Worm (Caenorhabditis elegans) whole organism, L4 larva: ENCODE results near the gene cks-1.

Experiments used
- F44E2.7 ChIP-seq: fragments of 200-800 bp; sonication (Bioruptor generic); IDR thresholded peaks from 2 replicates; pipeline ENCODE4 v2.1.2; 2022; ENCODE audit warnings: missing genetic modification characterization, missing compliant biosample characterization
- F49E8.2 ChIP-seq: sonication (generic microtip); optimal IDR thresholded peaks from 2 replicates; lab custom pipeline; 2016; ENCODE audit warnings: missing compliant biosample characterization, mild to moderate bottlenecking, missing genetic modification characterization, borderline replicate concordance
- Y105C5A.15 ChIP-seq: fragments of 200-800 bp; sonication (Bioruptor generic); IDR thresholded peaks from 2 replicates; pipeline ENCODE4 v1.3.6; 2022; ENCODE audit warnings: missing genetic modification characterization, missing compliant biosample characterization
- Y48G9A.11 ChIP-seq: fragments of 200-800 bp; sonication (Bioruptor generic); IDR thresholded peaks from 2 replicates; pipeline ENCODE4 v1.3.6; 2022; ENCODE audit warnings: missing genetic modification reagents, missing genetic modification characterization, missing compliant biosample characterization
- ZK546.5 ChIP-seq, 2 experiments: sonication (generic microtip); optimal IDR thresholded peaks; 2 replicates each; lab custom pipeline; 2017; ENCODE audit warnings: missing biosample characterization in 2 of 2, missing genetic modification characterization in 2 of 2
- ama-1 ChIP-seq: fragments of 150-350 bp; optimal IDR thresholded peaks from 2 replicates; lab custom pipeline; 2014; ENCODE audit warnings: inconsistent platforms, mixed read lengths
- arid-1 ChIP-seq: fragments of 200-800 bp; sonication (Bioruptor generic); conservative IDR thresholded peaks from 2 replicates; pipeline ENCODE4 v1.3.6; 2022; ENCODE audit warnings: missing genetic modification reagents, missing genetic modification characterization, missing compliant biosample characterization
- ceh-20 ChIP-seq: fragments of 200-800 bp; sonication (Bioruptor generic); IDR thresholded peaks from 2 replicates; pipeline ENCODE4 v1.3.6; 2022; ENCODE audit warnings: missing genetic modification reagents, missing genetic modification characterization, missing compliant biosample characterization
- ceh-28 ChIP-seq: fragments of 150-350 bp; optimal IDR thresholded peaks from 2 replicates; lab custom pipeline; 2014; ENCODE audit warnings: missing biosample characterization, missing genetic modification reagents, missing genetic modification characterization
- ceh-82 ChIP-seq: sonication (generic microtip); optimal IDR thresholded peaks from 2 replicates; lab custom pipeline; 2017; ENCODE audit warnings: missing biosample characterization, missing genetic modification characterization
- daf-12 ChIP-seq: fragments of 150-350 bp; optimal IDR thresholded peaks from 2 replicates; lab custom pipeline; 2014; ENCODE audit warnings: missing biosample characterization, missing genetic modification reagents, missing genetic modification characterization
- daf-16 ChIP-seq, 3 experiments: sonication (generic microtip); optimal IDR thresholded peaks; 2 replicates each; lab custom pipeline; 2016 to 2017; ENCODE audit warnings: missing genetic modification characterization in 3 of 3, missing genetic modification reagents in 3 of 3, mild to moderate bottlenecking in 2 of 3, missing compliant biosample characterization in 2 of 3, missing biosample characterization in 1 of 3, moderate library complexity in 1 of 3
- daf-19 ChIP-seq: fragments of 200-800 bp; sonication (Bioruptor generic); conservative IDR thresholded peaks from 2 replicates; pipeline ENCODE4 v1.3.6; 2022; ENCODE audit warnings: missing genetic modification characterization, missing compliant biosample characterization
- dpl-1 ChIP-seq: fragments of 150-350 bp; optimal IDR thresholded peaks from 2 replicates; lab custom pipeline; 2014; ENCODE audit warnings: missing biosample characterization, missing genetic modification reagents, missing genetic modification characterization
- egl-43 ChIP-seq: fragments of 200-800 bp; sonication (Bioruptor generic); IDR thresholded peaks from 2 replicates; pipeline ENCODE4 v1.3.6; 2022; ENCODE audit warnings: missing genetic modification reagents, missing genetic modification characterization, missing compliant biosample characterization
- gei-8 ChIP-seq: fragments of 200-800 bp; sonication (Bioruptor generic); optimal IDR thresholded peaks from 2 replicates; lab custom pipeline; 2018; ENCODE audit warnings: mild to moderate bottlenecking, missing genetic modification characterization, missing compliant biosample characterization
- hif-1 ChIP-seq, 2 experiments: sonication (generic microtip); optimal IDR thresholded peaks; 2 replicates each; lab custom pipeline; 2016 to 2017; ENCODE audit warnings: missing compliant biosample characterization in 2 of 2, missing genetic modification characterization in 2 of 2, missing genetic modification reagents in 2 of 2, missing genotype in 2 of 2, mild to moderate bottlenecking in 1 of 2
- lim-7 ChIP-seq: fragments of 200-800 bp; sonication (Bioruptor generic); IDR thresholded peaks from 2 replicates; pipeline ENCODE4 v1.3.6; 2022; ENCODE audit warnings: missing genetic modification characterization, missing compliant biosample characterization
- lin-38 ChIP-seq: fragments of 200-800 bp; sonication (Bioruptor generic); IDR thresholded peaks from 2 replicates; pipeline ENCODE4 v1.3.6; 2022; ENCODE audit warnings: missing genetic modification reagents, missing genetic modification characterization, missing compliant biosample characterization
- lin-39 ChIP-seq: fragments of 150-350 bp; optimal IDR thresholded peaks from 2 replicates; lab custom pipeline; 2014; ENCODE audit warnings: missing biosample characterization, missing genetic modification reagents, missing genetic modification characterization
- lsy-2 ChIP-seq, 2 experiments: fragments of 150-350 bp in 1 of 2; sonication (generic microtip) in 1 of 2; optimal IDR thresholded peaks; 2 replicates each; lab custom pipeline; 2014 to 2017; ENCODE audit warnings: missing biosample characterization in 2 of 2, missing genetic modification characterization in 2 of 2
- mes-2 ChIP-seq: sonication (generic microtip); optimal IDR thresholded peaks from 2 replicates; lab custom pipeline; 2016; ENCODE audit warnings: missing genotype, mild to moderate bottlenecking, missing genetic modification characterization, missing compliant biosample characterization; ENCODE audit not compliant: poor library complexity, severe bottlenecking
- mxl-2 ChIP-seq: fragments of 200-800 bp; sonication (Bioruptor generic); conservative IDR thresholded peaks from 2 replicates; pipeline ENCODE4 v1.3.6; 2022; ENCODE audit warnings: missing genetic modification reagents, missing genetic modification characterization, missing compliant biosample characterization
- nhr-111 ChIP-seq: fragments of 200-800 bp; sonication (Bioruptor generic); optimal IDR thresholded peaks from 2 replicates; lab custom pipeline; 2018; ENCODE audit warnings: mild to moderate bottlenecking, missing genetic modification characterization, missing compliant biosample characterization
- nhr-42 ChIP-seq: fragments of 200-800 bp; sonication (Bioruptor generic); IDR thresholded peaks from 2 replicates; pipeline ENCODE4 v1.3.6; 2022; ENCODE audit warnings: missing genetic modification characterization, missing compliant biosample characterization
- nhr-48 ChIP-seq: sonication (generic microtip); optimal IDR thresholded peaks from 2 replicates; lab custom pipeline; 2016; ENCODE audit warnings: mild to moderate bottlenecking, missing genetic modification characterization, missing compliant biosample characterization
- pqm-1 ChIP-seq: sonication (generic microtip); optimal IDR thresholded peaks from 2 replicates; lab custom pipeline; 2017; ENCODE audit warnings: missing biosample characterization, missing genetic modification characterization
- rbr-2 ChIP-seq: sonication (generic microtip); optimal IDR thresholded peaks from 2 replicates; lab custom pipeline; 2016; ENCODE audit warnings: missing genotype, missing genetic modification characterization, missing compliant biosample characterization
- snpc-1.2 ChIP-seq: fragments of 200-800 bp; sonication (Bioruptor generic); IDR thresholded peaks from 2 replicates; pipeline ENCODE4 v1.3.6; 2022; ENCODE audit warnings: missing genetic modification reagents, missing genetic modification characterization, missing compliant biosample characterization
- snpc-4 ChIP-seq: fragments of 150-350 bp; optimal IDR thresholded peaks from 2 replicates; lab custom pipeline; 2014; ENCODE audit warnings: missing biosample characterization, missing genetic modification characterization
- unc-130 ChIP-seq: sonication (generic microtip); optimal IDR thresholded peaks from 2 replicates; lab custom pipeline; 2016; ENCODE audit warnings: missing genetic modification reagents, missing genetic modification characterization, missing compliant biosample characterization
- zfp-2 ChIP-seq: sonication (generic microtip); optimal IDR thresholded peaks from 2 replicates; lab custom pipeline; 2016; ENCODE audit warnings: mild to moderate bottlenecking, missing genetic modification characterization, missing compliant biosample characterization
- zfp-3 ChIP-seq: fragments of 200-800 bp; sonication (Bioruptor generic); conservative IDR thresholded peaks from 2 replicates; pipeline ENCODE4 v1.3.6; 2022; ENCODE audit warnings: missing genetic modification reagents, missing genetic modification characterization, missing compliant biosample characterization

The cks-1 gene

ce11 chrIV:8489915-8490314, 23.8 kb upstream of the cks-1 start, which contains the start of gene srlf-2:
srlf-2 (plus strand) TSS chrIV:8490215.
- TF ChIP-seq nhr-42 (no peak), arid-1 (GFP tag; lab: Robert Waterston, UW) (no peak), gei-8 (no peak), ceh-20 (GFP tag; lab: Robert Waterston, UW) (no peak), nhr-111 (GFP tag; lab: Kevin White, UChicago) (no peak)

ce11 chrIV:8492242-8492641, 21.5 kb upstream of the cks-1 start, which contains the start of gene sru-7:
sru-7 (plus strand) TSS chrIV:8492542.
- TF ChIP-seq arid-1 (GFP tag; lab: Robert Waterston, UW), result no peak
- TF ChIP-seq daf-16 (GFP tag; optimal IDR thresholded peaks at IDR 0.05; lab: Kevin White, UChicago), result no peak
- no peak for TF ChIP-seq daf-16 (tag; optimal IDR thresholded peaks at IDR 0.05; lab: Kevin White, UChicago)

ce11 chrIV:8496263-8496662, 17.5 kb upstream of the cks-1 start, which contains the start of gene C28C12.12:
C28C12.12 (minus strand) TSS chrIV:8496363.
- TF ChIP-seq pqm-1 (tag; lab: Kevin White, UChicago) (no peak), egl-43 (no peak), lim-7 (GFP tag; lab: Robert Waterston, UW) (no peak), rbr-2 (tag; lab: Kevin White, UChicago) (no peak), mxl-2 (GFP tag; lab: Robert Waterston, UW) (no peak), ama-1 (lab: Kevin White, UChicago) (no peak), ceh-28 (no peak), hif-1 (tag; optimal IDR thresholded peaks at IDR 0.05; lab: Kevin White, UChicago) (no peak), lsy-2 (tag; optimal IDR thresholded peaks at IDR 0.05; lab: Kevin White, UChicago) (no peak), Y105C5A.15 (GFP tag; lab: Robert Waterston, UW) (no peak), nhr-111 (GFP tag; lab: Kevin White, UChicago) (no peak), ZK546.5 (tag; optimal IDR thresholded peaks at IDR 0.05; lab: Kevin White, UChicago) (no peak), lin-39 (tag; lab: Kevin White, UChicago) (no peak), daf-19 (GFP tag; lab: Robert Waterston, UW) (no peak), ceh-82 (no peak), nhr-48 (tag; lab: Kevin White, UChicago) (no peak), F44E2.7 (GFP tag; lab: Robert Waterston, UW) (no peak), zfp-2 (tag; lab: Kevin White, UChicago) (no peak)

ce11 chrIV:8498773-8499360, 14.9 kb upstream of the cks-1 start, which contains the start of the genes acdh-13 and mesp-1:
acdh-13 (minus strand) TSS chrIV:8498823.
mesp-1 (plus strand) TSS chrIV:8499310.
- peak; percentile 94 for TF ChIP-seq unc-130
- peak; percentile 53 for TF ChIP-seq lin-38 (GFP tag; lab: Robert Waterston, UW)
- no peak for TF ChIP-seq nhr-48 (tag; lab: Kevin White, UChicago)
- peak; percentile 89 for TF ChIP-seq dpl-1 (GFP tag; lab: Kevin White, UChicago)
- TF ChIP-seq mes-2 (tag; lab: Kevin White, UChicago), result peak; percentile 96
- TF ChIP-seq F49E8.2, result peak; percentile 71
- TF ChIP-seq hif-1 (tag; optimal IDR thresholded peaks at IDR 0.05; lab: Kevin White, UChicago), result peak in 1 of 2 experiments; percentile 69
- no peak for TF ChIP-seq gei-8
- TF ChIP-seq Y48G9A.11 (GFP tag; lab: Robert Waterston, UW), result peak; percentile 69
- TF ChIP-seq zfp-3 (GFP tag; lab: Robert Waterston, UW), result no peak
- no peak for TF ChIP-seq daf-12 (tag; lab: Kevin White, UChicago)
- TF ChIP-seq, all 104 proteins: peak for 7

- TF ChIP-seq snpc-4 (no peak), snpc-1.2 (GFP tag; lab: Robert Waterston, UW) (peak; percentile 64; the same call in 1 of the 2 replicates)
Measured at ce11 chrIV:8499956-8500355, 13.8 kb upstream of the cks-1 start.
